Worm (Caenorhabditis elegans) whole organism, L4 larva: ENCODE measurements around the gene sdpn-1.

ENCODE experiments used
- D1046.2 ChIP-seq: fragments of 200-800 bp; sonication (Bioruptor generic); IDR thresholded peaks from 2 replicates; pipeline ENCODE4 v1.3.6; 2022; ENCODE audit warnings: missing genetic modification characterization, missing compliant biosample characterization
- F26F4.8 ChIP-seq: fragments of 200-800 bp; sonication (Bioruptor generic); conservative IDR thresholded peaks from 2 replicates; pipeline ENCODE4 v1.3.6; 2022; ENCODE audit warnings: missing genetic modification characterization, missing compliant biosample characterization
- F44E2.7 ChIP-seq: fragments of 200-800 bp; sonication (Bioruptor generic); IDR thresholded peaks from 2 replicates; pipeline ENCODE4 v2.1.2; 2022; ENCODE audit warnings: missing genetic modification characterization, missing compliant biosample characterization
- F49E8.2 ChIP-seq: sonication (generic microtip); optimal IDR thresholded peaks from 2 replicates; lab custom pipeline; 2016; ENCODE audit warnings: missing compliant biosample characterization, mild to moderate bottlenecking, missing genetic modification characterization, borderline replicate concordance
- T26A8.4 ChIP-seq: fragments of 200-800 bp; sonication (Bioruptor generic); IDR thresholded peaks from 2 replicates; pipeline ENCODE4 v1.3.6; 2022; ENCODE audit warnings: missing genetic modification characterization, missing compliant biosample characterization
- Y48G9A.11 ChIP-seq: fragments of 200-800 bp; sonication (Bioruptor generic); IDR thresholded peaks from 2 replicates; pipeline ENCODE4 v1.3.6; 2022; ENCODE audit warnings: missing genetic modification reagents, missing genetic modification characterization, missing compliant biosample characterization
- ZK337.2 ChIP-seq: fragments of 200-800 bp; sonication (Bioruptor generic); IDR thresholded peaks from 2 replicates; pipeline ENCODE4 v1.3.6; 2022; ENCODE audit warnings: missing genetic modification reagents, missing genetic modification characterization, missing compliant biosample characterization
- aha-1 ChIP-seq: fragments of 150-350 bp; peaks from one replicate; lab custom pipeline; 2014; ENCODE audit warnings: missing biosample characterization, missing genetic modification characterization
- ceh-62 ChIP-seq: sonication (generic microtip); optimal IDR thresholded peaks from 2 replicates; lab custom pipeline; 2017; ENCODE audit warnings: missing biosample characterization, missing genetic modification characterization
- cey-2 ChIP-seq: sonication (generic microtip); optimal IDR thresholded peaks from 3 replicates; lab custom pipeline; 2017; ENCODE audit warnings: missing genetic modification characterization, mild to moderate bottlenecking, missing compliant biosample characterization, antibody characterized with exemption, borderline replicate concordance; ENCODE audit not compliant: insufficient read depth
- daf-12 ChIP-seq: fragments of 150-350 bp; optimal IDR thresholded peaks from 2 replicates; lab custom pipeline; 2014; ENCODE audit warnings: missing biosample characterization, missing genetic modification reagents, missing genetic modification characterization
- daf-16 ChIP-seq, 3 experiments: sonication (generic microtip); optimal IDR thresholded peaks; 2 replicates each; lab custom pipeline; 2016 to 2017; ENCODE audit warnings: missing genetic modification characterization in 3 of 3, missing genetic modification reagents in 3 of 3, mild to moderate bottlenecking in 2 of 3, missing compliant biosample characterization in 2 of 3, missing biosample characterization in 1 of 3, moderate library complexity in 1 of 3
- daf-19 ChIP-seq: fragments of 200-800 bp; sonication (Bioruptor generic); conservative IDR thresholded peaks from 2 replicates; pipeline ENCODE4 v1.3.6; 2022; ENCODE audit warnings: missing genetic modification characterization, missing compliant biosample characterization
- daf-8 ChIP-seq: fragments of 200-800 bp; sonication (Bioruptor generic); IDR thresholded peaks from 2 replicates; pipeline ENCODE4 v1.3.6; 2022; ENCODE audit warnings: missing genetic modification characterization, missing compliant biosample characterization
- dmd-6 ChIP-seq: fragments of 200-800 bp; sonication (Bioruptor generic); IDR thresholded peaks from 2 replicates; pipeline ENCODE4 v1.3.6; 2022; ENCODE audit warnings: missing genetic modification reagents, missing genetic modification characterization, missing compliant biosample characterization
- dpl-1 ChIP-seq: fragments of 150-350 bp; optimal IDR thresholded peaks from 2 replicates; lab custom pipeline; 2014; ENCODE audit warnings: missing biosample characterization, missing genetic modification reagents, missing genetic modification characterization
- egl-27 ChIP-seq: sonication (generic microtip); optimal IDR thresholded peaks from 3 replicates; lab custom pipeline; 2017; ENCODE audit warnings: missing biosample characterization, missing genetic modification reagents, missing genetic modification characterization
- fkh-10 ChIP-seq: fragments of 150-350 bp; optimal IDR thresholded peaks from 2 replicates; lab custom pipeline; 2014; ENCODE audit warnings: missing biosample characterization, missing genetic modification reagents, missing genetic modification characterization
- gei-8 ChIP-seq: fragments of 200-800 bp; sonication (Bioruptor generic); optimal IDR thresholded peaks from 2 replicates; lab custom pipeline; 2018; ENCODE audit warnings: mild to moderate bottlenecking, missing genetic modification characterization, missing compliant biosample characterization
- hlh-30 ChIP-seq: sonication (generic microtip); optimal IDR thresholded peaks from 2 replicates; lab custom pipeline; 2017; ENCODE audit warnings: antibody characterized with exemption, mild to moderate bottlenecking, missing genetic modification characterization, missing compliant biosample characterization; ENCODE audit not compliant: insufficient read depth
- hmg-1.1 ChIP-seq: fragments of 200-800 bp; sonication (Bioruptor generic); IDR thresholded peaks from 2 replicates; pipeline ENCODE4 v1.3.6; 2022; ENCODE audit warnings: missing genetic modification reagents, missing genetic modification characterization, missing compliant biosample characterization
- lin-15B ChIP-seq: fragments of 150-350 bp; sonication (generic microtip); optimal IDR thresholded peaks from 3 replicates; lab custom pipeline; 2014; ENCODE audit warnings: missing biosample characterization, missing genetic modification characterization
- lin-38 ChIP-seq: fragments of 200-800 bp; sonication (Bioruptor generic); IDR thresholded peaks from 2 replicates; pipeline ENCODE4 v1.3.6; 2022; ENCODE audit warnings: missing genetic modification reagents, missing genetic modification characterization, missing compliant biosample characterization
- madf-5 ChIP-seq, 2 experiments: fragments of 200-800 bp; sonication (Bioruptor generic); IDR thresholded peaks; 2 replicates each; pipeline ENCODE4 v1.3.6; 2022; ENCODE audit warnings: missing compliant biosample characterization in 2 of 2, missing genetic modification characterization in 2 of 2
- madf-9 ChIP-seq: fragments of 200-800 bp; sonication (Bioruptor generic); conservative IDR thresholded peaks from 2 replicates; pipeline ENCODE4 v1.3.6; 2022; ENCODE audit warnings: missing genetic modification reagents, missing genetic modification characterization, missing compliant biosample characterization
- mdl-1 ChIP-seq, 2 experiments: fragments of 150-350 bp in 1 of 2; sonication (generic microtip) in 1 of 2; optimal IDR thresholded peaks; 2 replicates each; lab custom pipeline; 2014 to 2017; ENCODE audit warnings: missing biosample characterization in 2 of 2, missing genetic modification characterization in 2 of 2
- mep-1 ChIP-seq: fragments of 150-350 bp; sonication (generic microtip); optimal IDR thresholded peaks from 3 replicates; lab custom pipeline; 2014; ENCODE audit warnings: missing biosample characterization, missing genetic modification characterization
- mes-2 ChIP-seq: sonication (generic microtip); optimal IDR thresholded peaks from 2 replicates; lab custom pipeline; 2016; ENCODE audit warnings: missing genotype, mild to moderate bottlenecking, missing genetic modification characterization, missing compliant biosample characterization; ENCODE audit not compliant: poor library complexity, severe bottlenecking
- mxl-2 ChIP-seq: fragments of 200-800 bp; sonication (Bioruptor generic); conservative IDR thresholded peaks from 2 replicates; pipeline ENCODE4 v1.3.6; 2022; ENCODE audit warnings: missing genetic modification reagents, missing genetic modification characterization, missing compliant biosample characterization
- mxl-3 ChIP-seq: fragments of 200-800 bp; sonication (Bioruptor generic); optimal IDR thresholded peaks from 2 replicates; lab custom pipeline; 2018; ENCODE audit warnings: mild to moderate bottlenecking, missing genetic modification characterization, missing compliant biosample characterization
- nhr-111 ChIP-seq: fragments of 200-800 bp; sonication (Bioruptor generic); optimal IDR thresholded peaks from 2 replicates; lab custom pipeline; 2018; ENCODE audit warnings: mild to moderate bottlenecking, missing genetic modification characterization, missing compliant biosample characterization
- nhr-25 ChIP-seq: sonication (generic microtip); optimal IDR thresholded peaks from 2 replicates; lab custom pipeline; 2017; ENCODE audit warnings: missing genetic modification characterization, mild to moderate bottlenecking, missing compliant biosample characterization, antibody characterized with exemption, moderate library complexity, borderline replicate concordance; ENCODE audit not compliant: insufficient read depth
- nhr-28 ChIP-seq: fragments of 150-350 bp; optimal IDR thresholded peaks from 2 replicates; lab custom pipeline; 2014; ENCODE audit warnings: missing biosample characterization, missing genetic modification characterization
- nhr-41 ChIP-seq: fragments of 200-800 bp; sonication (Bioruptor generic); IDR thresholded peaks from 2 replicates; pipeline ENCODE4 v1.3.6; 2022; ENCODE audit warnings: missing genetic modification reagents, missing genetic modification characterization, missing compliant biosample characterization
- nhr-42 ChIP-seq: fragments of 200-800 bp; sonication (Bioruptor generic); IDR thresholded peaks from 2 replicates; pipeline ENCODE4 v1.3.6; 2022; ENCODE audit warnings: missing genetic modification characterization, missing compliant biosample characterization
- nhr-76 ChIP-seq: fragments of 150-350 bp; optimal IDR thresholded peaks from 2 replicates; lab custom pipeline; 2014; ENCODE audit warnings: missing biosample characterization, missing genetic modification characterization
- pqm-1 ChIP-seq: sonication (generic microtip); optimal IDR thresholded peaks from 2 replicates; lab custom pipeline; 2017; ENCODE audit warnings: missing biosample characterization, missing genetic modification characterization
- rbr-2 ChIP-seq: sonication (generic microtip); optimal IDR thresholded peaks from 2 replicates; lab custom pipeline; 2016; ENCODE audit warnings: missing genotype, missing genetic modification characterization, missing compliant biosample characterization
- saeg-2 ChIP-seq: fragments of 200-800 bp; sonication (Bioruptor generic); IDR thresholded peaks from 2 replicates; pipeline ENCODE4 v1.3.6; 2022; ENCODE audit warnings: missing genetic modification reagents, missing genetic modification characterization, missing compliant biosample characterization
- skn-1 ChIP-seq: fragments of 150-350 bp; optimal IDR thresholded peaks from 2 replicates; lab custom pipeline; 2014; ENCODE audit warnings: missing biosample characterization, missing genetic modification characterization
- spr-3 ChIP-seq: fragments of 200-800 bp; sonication (Bioruptor generic); optimal IDR thresholded peaks from 2 replicates; lab custom pipeline; 2018; ENCODE audit warnings: mild to moderate bottlenecking, missing genetic modification characterization, missing compliant biosample characterization
- tra-1 ChIP-seq: fragments of 200-800 bp; sonication (Bioruptor generic); IDR thresholded peaks from 2 replicates; pipeline ENCODE4 v1.3.6; 2022; ENCODE audit warnings: missing genetic modification reagents, missing genetic modification characterization, missing compliant biosample characterization
- unc-130 ChIP-seq: sonication (generic microtip); optimal IDR thresholded peaks from 2 replicates; lab custom pipeline; 2016; ENCODE audit warnings: missing genetic modification reagents, missing genetic modification characterization, missing compliant biosample characterization
- unc-39 ChIP-seq: sonication (generic microtip); optimal IDR thresholded peaks from 2 replicates; lab custom pipeline; 2017; ENCODE audit warnings: missing biosample characterization, missing genetic modification characterization
- zag-1 ChIP-seq: fragments of 150-350 bp; optimal IDR thresholded peaks from 2 replicates; lab custom pipeline; 2014; ENCODE audit warnings: missing biosample characterization, missing genetic modification characterization
- zfp-3 ChIP-seq: fragments of 200-800 bp; sonication (Bioruptor generic); conservative IDR thresholded peaks from 2 replicates; pipeline ENCODE4 v1.3.6; 2022; ENCODE audit warnings: missing genetic modification reagents, missing genetic modification characterization, missing compliant biosample characterization
- zip-11 ChIP-seq: fragments of 200-800 bp; sonication (Bioruptor generic); IDR thresholded peaks from 2 replicates; pipeline ENCODE4 v1.3.6; 2022; ENCODE audit warnings: missing genetic modification characterization, missing compliant biosample characterization
- zip-2 ChIP-seq: fragments of 150-350 bp; optimal IDR thresholded peaks from 2 replicates; lab custom pipeline; 2014; ENCODE audit warnings: missing biosample characterization, missing genetic modification characterization
- ztf-11 ChIP-seq: fragments of 150-350 bp; optimal IDR thresholded peaks from 2 replicates; lab custom pipeline; 2014; ENCODE audit warnings: missing biosample characterization, missing genetic modification characterization

sdpn-1 gene

ce11 chrX:7992102-7992501, 5.9 kb downstream of the sdpn-1 start:
- TF ChIP-seq lin-38 (GFP tag; lab: Robert Waterston, UW) (no peak), egl-27 (tag; lab: Kevin White, UChicago) (no peak), aha-1 (tag; lab: Kevin White, UChicago) (peak; percentile 83), T26A8.4 (GFP tag; lab: Robert Waterston, UW) (no peak), zip-11 (no peak)
- TF ChIP-seq, all 104 proteins: peak for 1

- TF ChIP-seq ZK337.2 (GFP tag; lab: Robert Waterston, UW) (no peak), dpl-1 (GFP tag; lab: Kevin White, UChicago) (no peak), ztf-11 (tag; lab: Kevin White, UChicago) (no peak), pqm-1 (tag; lab: Kevin White, UChicago) (no peak), D1046.2 (no peak), egl-27 (tag; lab: Kevin White, UChicago) (no peak), ceh-62 (no peak), zfp-3 (GFP tag; lab: Robert Waterston, UW) (no peak), madf-5 (GFP tag; IDR thresholded peaks at IDR 0.05; lab: Robert Waterston, UW) (no peak), zag-1 (tag; lab: Kevin White, UChicago) (no peak), mxl-2 (no peak), aha-1 (tag; lab: Kevin White, UChicago) (peak; percentile 52), daf-8 (GFP tag; lab: Robert Waterston, UW) (no peak), daf-16 (GFP tag; optimal IDR thresholded peaks at IDR 0.05; lab: Kevin White, UChicago) (no peak), daf-16 (tag; optimal IDR thresholded peaks at IDR 0.05; lab: Kevin White, UChicago) (no peak), skn-1 (tag; lab: Kevin White, UChicago) (no peak), daf-12 (no peak), zip-2 (tag; lab: Kevin White, UChicago) (no peak), nhr-76 (tag; lab: Kevin White, UChicago) (peak; percentile 45), tra-1 (GFP tag; lab: Robert Waterston, UW) (no peak), nhr-28 (tag; lab: Kevin White, UChicago) (no peak), rbr-2 (no peak), dmd-6 (GFP tag; lab: Robert Waterston, UW) (peak; percentile 54; the same call in 1 of the 2 replicates), lin-15B (tag; lab: Kevin White, UChicago) (no peak), F26F4.8 (GFP tag; lab: Robert Waterston, UW) (no peak), mxl-3 (GFP tag; lab: Kevin White, UChicago) (no peak), mdl-1 (tag; optimal IDR thresholded peaks at IDR 0.05; lab: Kevin White, UChicago) (peak in 1 of 2 experiments; percentile 50), fkh-10 (GFP tag; lab: Kevin White, UChicago) (no peak), daf-19 (GFP tag; lab: Robert Waterston, UW) (no peak), unc-130 (no peak), hlh-30 (tag; lab: Kevin White, UChicago) (peak; percentile 20), madf-9 (no peak), cey-2 (tag; lab: Kevin White, UChicago) (no peak), mes-2 (tag; lab: Kevin White, UChicago) (no peak), nhr-25 (tag; lab: Kevin White, UChicago) (peak; percentile 35), F49E8.2 (tag; lab: Kevin White, UChicago) (no peak), F44E2.7 (GFP tag; lab: Robert Waterston, UW) (no peak), spr-3 (GFP tag; lab: Kevin White, UChicago) (no peak), nhr-42 (GFP tag; lab: Robert Waterston, UW) (no peak), hmg-1.1 (GFP tag; lab: Robert Waterston, UW) (no peak), nhr-111 (GFP tag; lab: Kevin White, UChicago) (no peak), nhr-41 (GFP tag; lab: Robert Waterston, UW) (no peak), Y48G9A.11 (GFP tag; lab: Robert Waterston, UW) (no peak), unc-39 (tag; lab: Kevin White, UChicago) (no peak), saeg-2 (GFP tag; lab: Robert Waterston, UW) (no peak), gei-8 (GFP tag; lab: Kevin White, UChicago) (no peak), mep-1 (tag; lab: Kevin White, UChicago) (peak; percentile 21)
Observed at ce11 chrX:7990282-7990681, 7.7 kb downstream of the sdpn-1 start.
